Fruit fly (Drosophila melanogaster): Measurements from ENCODE around the gene CG3841.

dm6 chr2L:9591146-9591545 is 1.9 kb downstream of the CG3841 start:
- TF ChIP-seq psq (optimal IDR thresholded peaks at IDR 0.05) (no peak), Myc (optimal IDR thresholded peaks at IDR 0.05) (no peak), insv (optimal IDR thresholded peaks at IDR 0.05) (no peak), h (optimal IDR thresholded peaks at IDR 0.05) (no peak), ttk (optimal IDR thresholded peaks at IDR 0.05) (no peak), Sin3A (optimal IDR thresholded peaks at IDR 0.05) (no peak)
